Fruit fly (Drosophila melanogaster) whole organism, embryonic: ENCODE measurements around the gene Cdc50.

Experiments
- Bdp1 ChIP-seq: fragments of 200-800 bp; sonication (Bioruptor generic); optimal IDR thresholded peaks from 3 replicates; lab custom pipeline; 2016; ENCODE audit warnings: missing biosample characterization, missing genetic modification characterization
- Bteb2 ChIP-seq: fragments of 200-800 bp; sonication (Bioruptor generic); optimal IDR thresholded peaks from 2 replicates; lab custom pipeline; 2016; ENCODE audit warnings: missing biosample characterization, missing genetic modification characterization
- CG11504 ChIP-seq: fragments of 200-800 bp; sonication (Bioruptor generic); optimal IDR thresholded peaks from 3 replicates; lab custom pipeline; 2019; ENCODE audit warnings: missing biosample characterization, mild to moderate bottlenecking, missing genetic modification characterization, moderate library complexity
- CG12299 ChIP-seq: fragments of 200-800 bp; sonication (Bioruptor generic); optimal IDR thresholded peaks from 2 replicates; lab custom pipeline; 2018; ENCODE audit warnings: missing biosample characterization, mild to moderate bottlenecking, missing genetic modification characterization
- CG1602 ChIP-seq: fragments of 200-800 bp; sonication (Bioruptor generic); optimal IDR thresholded peaks from 3 replicates; lab custom pipeline; 2016; ENCODE audit warnings: missing biosample characterization, missing genetic modification characterization
- CG17568 ChIP-seq: fragments of 200-800 bp; sonication (Bioruptor generic); optimal IDR thresholded peaks from 2 replicates; lab custom pipeline; 2018; ENCODE audit warnings: missing biosample characterization, mild to moderate bottlenecking, missing genetic modification characterization, moderate library complexity
- CG18619 ChIP-seq: fragments of 200-800 bp; sonication (Bioruptor generic); optimal IDR thresholded peaks from 3 replicates; lab custom pipeline; 2017; ENCODE audit warnings: missing biosample characterization, mild to moderate bottlenecking, missing genetic modification characterization
- CG2116 ChIP-seq: fragments of 200-800 bp; sonication (Bioruptor generic); optimal IDR thresholded peaks from 3 replicates; lab custom pipeline; 2018; ENCODE audit warnings: missing biosample characterization, mild to moderate bottlenecking, missing genetic modification characterization
- CG31365 ChIP-seq: fragments of 200-800 bp; sonication (Bioruptor generic); optimal IDR thresholded peaks from 2 replicates; lab custom pipeline; 2018; ENCODE audit warnings: missing biosample characterization, mild to moderate bottlenecking, missing genetic modification characterization
- CG3995 ChIP-seq: fragments of 200-800 bp; sonication (Bioruptor generic); optimal IDR thresholded peaks from 3 replicates; lab custom pipeline; 2016; ENCODE audit warnings: missing biosample characterization, missing genetic modification characterization
- CG42726 ChIP-seq: fragments of 200-800 bp; sonication (Bioruptor generic); IDR thresholded peaks from 2 replicates; pipeline ENCODE4 v1.3.6; 2022; ENCODE audit warnings: missing biosample characterization, missing genetic modification characterization; ENCODE audit not compliant: partially characterized antibody
- CG4328 ChIP-seq: fragments of 200-800 bp; sonication (Bioruptor generic); optimal IDR thresholded peaks from 3 replicates; lab custom pipeline; 2017; ENCODE audit warnings: missing biosample characterization, missing genetic modification reagents, missing genetic modification characterization
- CG4730 ChIP-seq: fragments of 200-800 bp; sonication (Bioruptor generic); IDR thresholded peaks from 2 replicates; pipeline ENCODE4 v1.3.6; 2022; ENCODE audit warnings: missing biosample characterization, missing genetic modification characterization
- CG5180 ChIP-seq: fragments of 200-800 bp; sonication (Bioruptor generic); optimal IDR thresholded peaks from 3 replicates; lab custom pipeline; 2017; ENCODE audit warnings: missing biosample characterization, missing genetic modification characterization, mild to moderate bottlenecking, moderate library complexity, missing genetic modification reagents
- CG6254 ChIP-seq: fragments of 200-800 bp; sonication (Bioruptor generic); optimal IDR thresholded peaks from 3 replicates; lab custom pipeline; 2017; ENCODE audit warnings: mild to moderate bottlenecking, missing biosample characterization, missing genetic modification reagents, missing genetic modification characterization
- CG6654 ChIP-seq: fragments of 200-800 bp; sonication (Bioruptor generic); optimal IDR thresholded peaks from 2 replicates; lab custom pipeline; 2017; ENCODE audit warnings: missing biosample characterization, mild to moderate bottlenecking, missing genetic modification characterization
- CG6765 ChIP-seq: fragments of 200-800 bp; sonication (Bioruptor generic); optimal IDR thresholded peaks from 3 replicates; lab custom pipeline; 2017; ENCODE audit warnings: missing biosample characterization, mild to moderate bottlenecking, missing genetic modification characterization
- CG8359 ChIP-seq: fragments of 200-800 bp; sonication (Bioruptor generic); optimal IDR thresholded peaks from 2 replicates; lab custom pipeline; 2017; ENCODE audit warnings: missing biosample characterization, mild to moderate bottlenecking, missing genetic modification characterization, borderline replicate concordance
- CG9932 ChIP-seq: fragments of 200-800 bp; sonication (Bioruptor generic); IDR thresholded peaks from 2 replicates; pipeline ENCODE4 v1.3.6; 2022; ENCODE audit warnings: missing biosample characterization, missing genetic modification characterization
- Camta ChIP-seq: fragments of 200-800 bp; sonication (Bioruptor generic); optimal IDR thresholded peaks from 2 replicates; lab custom pipeline; 2016; ENCODE audit warnings: missing biosample characterization, missing genetic modification characterization
- CoRest ChIP-seq: fragments of 200-800 bp; sonication (Bioruptor generic); optimal IDR thresholded peaks from 3 replicates; lab custom pipeline; 2018; ENCODE audit warnings: missing biosample characterization, mild to moderate bottlenecking, missing genetic modification characterization, moderate library complexity
- D ChIP-seq, 2 experiments: fragments of 200-800 bp in 1 of 2; fragments of >200 bp in 1 of 2; sonication (Bioruptor generic) in 1 of 2; optimal IDR thresholded peaks; 2 replicates in 1 of 2; 3 replicates in 1 of 2; lab custom pipeline; 2017; ENCODE audit warnings: mild to moderate bottlenecking in 1 of 2, missing biosample characterization in 1 of 2, missing genetic modification characterization in 1 of 2, missing genetic modification reagents in 1 of 2
- D19A ChIP-seq: fragments of 200-800 bp; optimal IDR thresholded peaks from 3 replicates; lab custom pipeline; 2019; ENCODE audit warnings: missing biosample characterization, mild to moderate bottlenecking, missing genetic modification characterization, moderate library complexity
- Dip2 ChIP-seq: fragments of 200-800 bp; sonication (Bioruptor generic); IDR thresholded peaks from 2 replicates; pipeline ENCODE4 v1.3.6; 2022; ENCODE audit warnings: missing biosample characterization, missing genetic modification characterization
- HHEX ChIP-seq: fragments of 200-800 bp; sonication (Bioruptor generic); optimal IDR thresholded peaks from 3 replicates; lab custom pipeline; 2017; ENCODE audit warnings: missing biosample characterization, mild to moderate bottlenecking, missing genetic modification characterization, missing genetic modification reagents
- Hey ChIP-seq: fragments of 200-800 bp; sonication (Bioruptor generic); optimal IDR thresholded peaks from 3 replicates; lab custom pipeline; 2018; ENCODE audit warnings: missing biosample characterization, mild to moderate bottlenecking, missing genetic modification characterization
- Max ChIP-seq: fragments of 200-800 bp; sonication (Bioruptor generic); optimal IDR thresholded peaks from 2 replicates; lab custom pipeline; 2016; ENCODE audit warnings: missing biosample characterization, mild to moderate bottlenecking, missing genetic modification characterization
- NFAT ChIP-seq: fragments of 200-800 bp; sonication (Bioruptor generic); IDR thresholded peaks from 2 replicates; pipeline ENCODE4 v1.3.6; 2022; ENCODE audit warnings: missing biosample characterization, missing genetic modification characterization
- Pdp1 ChIP-seq, 2 experiments: fragments of 200-800 bp; sonication (Bioruptor generic); optimal IDR thresholded peaks; 3 replicates each; lab custom pipeline; 2016; ENCODE audit warnings: missing biosample characterization in 2 of 2, missing genetic modification characterization in 2 of 2, mild to moderate bottlenecking in 1 of 2, moderate library complexity in 1 of 2
- Rx ChIP-seq: fragments of 200-800 bp; sonication (Bioruptor generic); IDR thresholded peaks from 2 replicates; pipeline ENCODE4 v1.3.6; 2022; ENCODE audit warnings: missing biosample characterization, missing genetic modification characterization
- Scr ChIP-seq: fragments of 200-800 bp; sonication (Bioruptor generic); IDR thresholded peaks from 2 replicates; pipeline ENCODE4 v1.3.6; 2022; ENCODE audit warnings: missing biosample characterization, missing genetic modification characterization; ENCODE audit not compliant: partially characterized antibody
- ab ChIP-seq: fragments of 200-800 bp; sonication (Bioruptor generic); optimal IDR thresholded peaks from 2 replicates; lab custom pipeline; 2016; ENCODE audit warnings: missing biosample characterization, missing genetic modification characterization
- ash1 ChIP-seq: fragments of 200-800 bp; sonication (Bioruptor generic); optimal IDR thresholded peaks from 2 replicates; lab custom pipeline; 2018; ENCODE audit warnings: missing biosample characterization, mild to moderate bottlenecking, missing genetic modification characterization
- bsh ChIP-seq, 2 experiments: fragments of 200-800 bp; sonication (Bioruptor generic); optimal IDR thresholded peaks; 2 replicates each; lab custom pipeline; 2017 to 2018; ENCODE audit warnings: mild to moderate bottlenecking in 2 of 2, missing biosample characterization in 2 of 2, missing genetic modification characterization in 2 of 2, moderate library complexity in 1 of 2
- chinmo ChIP-seq: fragments of 200-800 bp; sonication (Bioruptor generic); IDR thresholded peaks from 4 replicates; pipeline ENCODE4 v1.3.6; 2022; ENCODE audit warnings: missing biosample characterization, missing genetic modification characterization; ENCODE audit not compliant: partially characterized antibody
- dpn ChIP-seq, 2 experiments: fragments of 200-800 bp; sonication (Bioruptor generic); optimal IDR thresholded peaks; 3 replicates each; lab custom pipeline; 2016; ENCODE audit warnings: missing biosample characterization in 2 of 2, missing genetic modification characterization in 2 of 2
- fd102C ChIP-seq: fragments of 200-800 bp; sonication (Bioruptor generic); optimal IDR thresholded peaks from 2 replicates; lab custom pipeline; 2018; ENCODE audit warnings: missing biosample characterization, mild to moderate bottlenecking, missing genetic modification characterization, moderate library complexity
- ftz-f1 ChIP-seq: fragments of 200-800 bp; sonication (Bioruptor generic); optimal IDR thresholded peaks from 2 replicates; lab custom pipeline; 2016; ENCODE audit warnings: missing biosample characterization, missing genetic modification characterization
- hkb ChIP-seq, 2 experiments: fragments of 200-800 bp in 1 of 2; fragments of >200 bp in 1 of 2; sonication (Bioruptor generic) in 1 of 2; IDR thresholded peaks in 1 of 2; optimal IDR thresholded peaks in 1 of 2; 2 replicates each; pipeline versions ENCODE4 v1.3.6 to Lab custom; 2017 to 2022; ENCODE audit warnings: missing biosample characterization in 1 of 2, missing genetic modification characterization in 1 of 2
- lab ChIP-seq: fragments of 200-800 bp; sonication (Bioruptor generic); optimal IDR thresholded peaks from 3 replicates; lab custom pipeline; 2017; ENCODE audit warnings: missing biosample characterization, missing genetic modification characterization, mild to moderate bottlenecking, moderate library complexity, missing genetic modification reagents
- lilli ChIP-seq: fragments of 200-800 bp; sonication (Bioruptor generic); optimal IDR thresholded peaks from 3 replicates; lab custom pipeline; 2016; ENCODE audit warnings: missing biosample characterization, missing genetic modification characterization
- odd ChIP-seq: fragments of 200-800 bp; sonication (Bioruptor generic); optimal IDR thresholded peaks from 2 replicates; lab custom pipeline; 2017; ENCODE audit warnings: missing biosample characterization, mild to moderate bottlenecking, missing genetic modification characterization
- pita ChIP-seq: fragments of 200-800 bp; sonication (Bioruptor generic); optimal IDR thresholded peaks from 2 replicates; lab custom pipeline; 2017; ENCODE audit warnings: missing biosample characterization, mild to moderate bottlenecking, missing genetic modification characterization
- seq ChIP-seq: fragments of 200-800 bp; sonication (Bioruptor generic); IDR thresholded peaks from 2 replicates; pipeline ENCODE4 v1.3.6; 2022; ENCODE audit warnings: missing biosample characterization, missing genetic modification characterization
- ssp ChIP-seq: fragments of 200-800 bp; sonication (Bioruptor generic); IDR thresholded peaks from 2 replicates; pipeline ENCODE4 v1.3.6; 2022; ENCODE audit warnings: missing biosample characterization, missing genetic modification characterization
- toy ChIP-seq: fragments of 200-800 bp; sonication (Bioruptor generic); IDR thresholded peaks from 2 replicates; pipeline ENCODE4 v1.3.6; 2022; ENCODE audit warnings: missing biosample characterization, missing genetic modification characterization
- vnd ChIP-seq: fragments of 200-800 bp; sonication (Bioruptor generic); IDR thresholded peaks from 3 replicates; pipeline ENCODE4 v1.3.6; 2022; ENCODE audit warnings: missing biosample characterization, missing genetic modification characterization; ENCODE audit not compliant: partially characterized antibody
- vvl ChIP-seq: fragments of 200-800 bp; sonication (Bioruptor generic); IDR thresholded peaks from 2 replicates; pipeline ENCODE4 v1.3.6; 2022; ENCODE audit warnings: missing biosample characterization, missing genetic modification characterization

Cdc50 gene

dm6 chrX:16391397-16391796, 49.7 kb downstream of the Cdc50 start, which contains the start of the genes TH1 and mei-41 (continued):
- peak; percentile 85 for TF ChIP-seq toy (GFP tag; lab: Robert Waterston, UW)
- peak; percentile 93 for TF ChIP-seq NFAT
- peak; percentile 55 for TF ChIP-seq CG8359 (GFP tag; lab: Kevin White, UChicago)
- TF ChIP-seq Rx (GFP tag; lab: Robert Waterston, UW): peak; percentile 93
- peak in 1 of 2 experiments; percentile 67 for TF ChIP-seq Pdp1 (GFP tag; optimal IDR thresholded peaks at IDR 0.05; lab: Kevin White, UChicago)
- peak; percentile 55 for TF ChIP-seq ftz-f1 (GFP tag; lab: Kevin White, UChicago)
- TF ChIP-seq HHEX (GFP tag; lab: Kevin White, UChicago): peak; percentile 72
- TF ChIP-seq CG31365 (tag; lab: Kevin White, UChicago): no peak
- TF ChIP-seq odd (GFP tag; lab: Kevin White, UChicago): no peak
- peak; percentile 92 for TF ChIP-seq seq
- TF ChIP-seq vvl (GFP tag; lab: Robert Waterston, UW): peak; percentile 97
- TF ChIP-seq Scr: peak; percentile 58
- TF ChIP-seq Camta: peak; percentile 41
- no peak for TF ChIP-seq lab (GFP tag; lab: Kevin White, UChicago)
- TF ChIP-seq CG42726 (GFP tag; lab: Robert Waterston, UW): no peak
- peak; percentile 79 for TF ChIP-seq Max (GFP tag; lab: Kevin White, UChicago)
- TF ChIP-seq pita (GFP tag; lab: Kevin White, UChicago): no peak
- peak; percentile 54 for TF ChIP-seq CG3995
- TF ChIP-seq bsh (GFP tag; optimal IDR thresholded peaks at IDR 0.05; lab: Kevin White, UChicago): peak in 1 of 2 experiments; percentile 91
- TF ChIP-seq CG6654: peak; percentile 59
- TF ChIP-seq ash1 (GFP tag; lab: Kevin White, UChicago): no peak
- no peak for TF ChIP-seq CG5180 (GFP tag; lab: Kevin White, UChicago)
- TF ChIP-seq CG9932: peak; percentile 94
- no peak for TF ChIP-seq Hey (tag; lab: Kevin White, UChicago)
- TF ChIP-seq vnd (GFP tag; lab: Robert Waterston, UW): peak; percentile 48; the same call in 1 of the 3 replicates
- peak; percentile 91 for TF ChIP-seq CG1602 (GFP tag; lab: Kevin White, UChicago)
- 0 out of 2 replicates have a peak, but pooled peaks have one; percentile 40 for TF ChIP-seq Dip2 (GFP tag; lab: Robert Waterston, UW)
- TF ChIP-seq CG12299 (tag; lab: Kevin White, UChicago): peak; percentile 80
- no peak for TF ChIP-seq fd102C
- TF ChIP-seq CG4328 (GFP tag; lab: Kevin White, UChicago): peak; percentile 64
- TF ChIP-seq CG6765 (GFP tag; lab: Kevin White, UChicago): peak; percentile 19
- no peak for TF ChIP-seq D19A (tag; lab: Kevin White, UChicago)
- peak; percentile 83 for TF ChIP-seq CG18619 (GFP tag; lab: Kevin White, UChicago)
- peak; percentile 99 for TF ChIP-seq ssp (GFP tag; lab: Robert Waterston, UW)
- TF ChIP-seq CG4730: peak; percentile 93
- peak; percentile 48 for TF ChIP-seq Bdp1 (GFP tag; lab: Kevin White, UChicago)
- no peak for TF ChIP-seq CG11504
- TF ChIP-seq hkb (optimal IDR thresholded peaks at IDR 0.05; lab: Kevin White, UChicago): no peak
- peak; percentile 94 for TF ChIP-seq hkb (GFP tag; IDR thresholded peaks at IDR 0.05; lab: Robert Waterston, UW)
- peak; percentile 96 for TF ChIP-seq CoRest (tag; lab: Kevin White, UChicago)
- TF ChIP-seq dpn (GFP tag; optimal IDR thresholded peaks at IDR 0.05; lab: Kevin White, UChicago): peak; percentile 55 to 86
- TF ChIP-seq CG2116 (GFP tag; lab: Kevin White, UChicago): peak; percentile 70
- peak; percentile 12 for TF ChIP-seq Bteb2 (GFP tag; lab: Kevin White, UChicago)
- no peak for TF ChIP-seq ab
- no peak for TF ChIP-seq CG6254 (GFP tag; lab: Kevin White, UChicago)
- no peak for TF ChIP-seq CG17568 (GFP tag; lab: Kevin White, UChicago)
- TF ChIP-seq chinmo (GFP tag; lab: Robert Waterston, UW): 0 out of 4 replicates have a peak, but pooled peaks have one; percentile 13
- no peak for TF ChIP-seq lilli
- no peak for TF ChIP-seq D (optimal IDR thresholded peaks at IDR 0.05; lab: Kevin White, UChicago)
- peak; percentile 80 for TF ChIP-seq D (GFP tag; optimal IDR thresholded peaks at IDR 0.05; lab: Kevin White, UChicago)
